Worm (Caenorhabditis elegans): Measurements from ENCODE around the gene srd-5.

srd-5 gene

ce11 chrIV:5630156-5630555 lies 44.2 kb downstream of the srd-5 start, which contains the start of gene srd-12:
srd-12 (minus strand) TSS chrIV:5630256.
- TF ChIP-seq hlh-13 (GFP tag; optimal IDR thresholded peaks at IDR 0.05) (no peak), ceh-14 (tag; optimal IDR thresholded peaks at IDR 0.05) (no peak), gmeb-2 (tag; optimal IDR thresholded peaks at IDR 0.05) (no peak), sox-2 (GFP tag; IDR thresholded peaks at IDR 0.05) (no peak), ceh-18 (tag; optimal IDR thresholded peaks at IDR 0.05) (no peak), pax-1 (tag; optimal IDR thresholded peaks at IDR 0.05) (no peak)

ce11 chrIV:5627056-5627455 lies 47.3 kb downstream of the srd-5 start, which contains the start of gene srsx-14:
srsx-14 (minus strand) TSS chrIV:5627156.
- TF ChIP-seq ama-1 (optimal IDR thresholded peaks at IDR 0.05) (no peak), ceh-22 (tag; optimal IDR thresholded peaks at IDR 0.05) (no peak), fax-1 (tag; optimal IDR thresholded peaks at IDR 0.05) (no peak), nfya-1 (tag; optimal IDR thresholded peaks at IDR 0.05) (no peak), dmd-4 (tag; optimal IDR thresholded peaks at IDR 0.05; ENCODE audit: borderline replicate concordance) (no peak), pag-3 (tag; optimal IDR thresholded peaks at IDR 0.05; ENCODE audit: borderline replicate concordance) (no peak), K02D7.2 (tag; optimal IDR thresholded peaks at IDR 0.05) (no peak), unc-55 (GFP tag; optimal IDR thresholded peaks at IDR 0.05) (no peak), ets-4 (tag; optimal IDR thresholded peaks at IDR 0.05) (no peak), ref-2 (tag; optimal IDR thresholded peaks at IDR 0.05) (no peak)

- TF ChIP-seq hlh-13 (GFP tag; optimal IDR thresholded peaks at IDR 0.05): no peak
- TF ChIP-seq pha-4 (tag; optimal IDR thresholded peaks at IDR 0.05): no peak
- TF ChIP-seq fax-1 (tag; optimal IDR thresholded peaks at IDR 0.05): no peak
These were observed 50.6 kb downstream of the srd-5 start, which contains the start of gene srsx-15 for ce11 chrIV:5623718-5624117. srsx-15 (minus strand) TSS chrIV:5623818.

Data from whole organism, late embryonic.